Worm (Caenorhabditis elegans): Measurements from ENCODE around the gene C54F6.19.

C54F6.19 gene

ce11 chrV:7520077-7520476 lies 25.2 kb upstream of the C54F6.19 start, which contains the start of gene srb-19:
Gene srb-19, minus strand, starts transcription at chrV:7520177.
- TF ChIP-seq F39B2.1 (GFP tag; IDR thresholded peaks at IDR 0.05) (no peak), lsl-1 (GFP tag; optimal IDR thresholded peaks at IDR 0.05) (no peak), rec-8 (tag; optimal IDR thresholded peaks at IDR 0.05) (no peak), lin-26 (GFP tag; IDR thresholded peaks at IDR 0.05) (no peak), zim-3 (tag; optimal IDR thresholded peaks at IDR 0.05) (no peak), Y67H2A.10 (GFP tag; conservative IDR thresholded peaks at IDR 0.05) (no peak), C17E4.6 (GFP tag; IDR thresholded peaks at IDR 0.05) (no peak), him-1 (tag; optimal IDR thresholded peaks at IDR 0.05) (no peak), hrde-1 (tag; optimal IDR thresholded peaks at IDR 0.05; ENCODE audit: borderline replicate concordance) (no peak), efl-1 (GFP tag; optimal IDR thresholded peaks at IDR 0.05) (no peak), dox-1 (GFP tag; IDR thresholded peaks at IDR 0.05) (no peak), madf-10 (tag; optimal IDR thresholded peaks at IDR 0.05) (no peak), aptf-2 (GFP tag; conservative IDR thresholded peaks at IDR 0.05) (no peak), nhr-80 (tag; optimal IDR thresholded peaks at IDR 0.05) (no peak), K11D2.4 (GFP tag; IDR thresholded peaks at IDR 0.05) (no peak), nfya-2 (GFP tag; IDR thresholded peaks at IDR 0.05) (no peak), snpc-3.4 (tag; optimal IDR thresholded peaks at IDR 0.05) (no peak), B0035.1 (tag; optimal IDR thresholded peaks at IDR 0.05) (no peak), ztf-6 (GFP tag; IDR thresholded peaks at IDR 0.05) (no peak), F57C9.4 (tag; optimal IDR thresholded peaks at IDR 0.05) (no peak)

ce11 chrV:7521304-7521703 lies 24.0 kb upstream of the C54F6.19 start:
- TF ChIP-seq snpc-1.3 (tag; optimal IDR thresholded peaks at IDR 0.05; ENCODE audit: insufficient read depth) (no peak), nhr-80 (tag; optimal IDR thresholded peaks at IDR 0.05) (peak; percentile 73)

- TF ChIP-seq Y79H2A.3 (GFP tag; conservative IDR thresholded peaks at IDR 0.05) (no peak), F57A8.1 (GFP tag; optimal IDR thresholded peaks at IDR 0.05) (no peak), nhr-80 (tag; optimal IDR thresholded peaks at IDR 0.05) (no peak), F52B5.7 (tag; optimal IDR thresholded peaks at IDR 0.05) (no peak), attf-6 (GFP tag; IDR thresholded peaks at IDR 0.05) (no peak), attf-3 (GFP tag; conservative IDR thresholded peaks at IDR 0.05) (no peak), F37B4.10 (GFP tag; IDR thresholded peaks at IDR 0.05) (0 out of 2 replicates have a peak, but pooled peaks have one; percentile 46), aptf-2 (GFP tag; conservative IDR thresholded peaks at IDR 0.05) (no peak)
Observed at ce11 chrV:7522279-7522678, 23.0 kb upstream of the C54F6.19 start, which contains the start of gene C54F6.15. Gene C54F6.15, minus strand, starts transcription at chrV:7522379.

- TF ChIP-seq snpc-1.1 (tag; optimal IDR thresholded peaks at IDR 0.05; ENCODE audit: insufficient read depth) (no peak), sptf-2 (GFP tag; optimal IDR thresholded peaks at IDR 0.05) (no peak), F10E7.11 (tag; optimal IDR thresholded peaks at IDR 0.05) (no peak), madf-8 (GFP tag; conservative IDR thresholded peaks at IDR 0.05) (no peak), hrde-1 (tag; optimal IDR thresholded peaks at IDR 0.05; ENCODE audit: borderline replicate concordance) (no peak), B0261.1 (tag; optimal IDR thresholded peaks at IDR 0.05) (no peak)
Observed at ce11 chrV:7523392-7523791, 21.9 kb upstream of the C54F6.19 start, which contains the start of gene C54F6.6. Gene C54F6.6, plus strand, starts transcription at chrV:7523692.
